Worm (Caenorhabditis elegans) whole organism, mixed stage, embryonic: ENCODE results near the gene cank-26.

Source experiments
- ceh-39 ChIP-seq: fragments of 150-350 bp; optimal IDR thresholded peaks from 2 replicates; lab custom pipeline; 2014; ENCODE audit warnings: missing biosample characterization, missing genetic modification characterization
- ceh-83 ChIP-seq: fragments of 200-800 bp; sonication (Bioruptor generic); optimal IDR thresholded peaks from 2 replicates; lab custom pipeline; 2018; ENCODE audit warnings: mild to moderate bottlenecking, missing genetic modification characterization, missing compliant biosample characterization
- drap-1 ChIP-seq: fragments of 200-800 bp; sonication (Bioruptor generic); optimal IDR thresholded peaks from 3 replicates; lab custom pipeline; 2018; ENCODE audit warnings: mild to moderate bottlenecking, missing genetic modification characterization, missing compliant biosample characterization
- lin-13 ChIP-seq: fragments of 150-350 bp; optimal IDR thresholded peaks from 2 replicates; lab custom pipeline; 2014; ENCODE audit warnings: missing biosample characterization, missing genetic modification characterization
- mep-1 ChIP-seq: fragments of 150-350 bp; optimal IDR thresholded peaks from 2 replicates; lab custom pipeline; 2017; ENCODE audit warnings: missing biosample characterization, missing genetic modification reagents, missing genetic modification characterization, inconsistent platforms
- nhr-12 ChIP-seq: fragments of 150-350 bp; optimal IDR thresholded peaks from 2 replicates; lab custom pipeline; 2014; ENCODE audit warnings: missing biosample characterization, missing genetic modification characterization
- nhr-237 ChIP-seq: fragments of 150-350 bp; optimal IDR thresholded peaks from 2 replicates; lab custom pipeline; 2014; ENCODE audit warnings: missing biosample characterization, missing genetic modification characterization
- pha-4 ChIP-seq: fragments of 150-350 bp; optimal IDR thresholded peaks from 2 replicates; lab custom pipeline; 2018; ENCODE audit warnings: missing biosample characterization, missing genetic modification reagents, missing genetic modification characterization
- snpc-4 ChIP-seq: fragments of 150-350 bp; optimal IDR thresholded peaks from 2 replicates; lab custom pipeline; 2014; ENCODE audit warnings: missing biosample characterization, missing genetic modification characterization
- sptf-1 ChIP-seq: sonication (generic microtip); optimal IDR thresholded peaks from 2 replicates; lab custom pipeline; 2017; ENCODE audit warnings: mild to moderate bottlenecking, missing genetic modification characterization, moderate library complexity, missing compliant biosample characterization

DNA sequence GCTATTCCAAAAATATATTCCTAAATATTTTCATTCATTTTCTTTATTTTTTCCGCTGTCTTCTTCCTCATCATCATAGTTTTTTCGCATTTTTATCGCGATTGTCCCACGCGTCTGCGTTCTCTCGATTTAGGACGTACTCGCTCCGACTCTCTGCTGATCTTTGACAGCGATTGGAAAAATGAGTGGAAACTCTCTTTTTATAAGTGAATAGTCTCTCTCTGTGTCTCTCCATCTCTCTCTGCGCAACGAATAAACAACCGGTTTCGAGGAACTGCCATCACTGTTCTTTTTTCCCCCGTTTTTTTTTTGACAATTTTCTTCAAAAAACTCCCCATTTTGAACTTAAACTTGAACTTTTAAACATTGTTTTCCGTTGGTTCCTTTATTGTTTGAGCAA, 23.5 kb downstream of the cank-26 start:
- no peak for TF ChIP-seq nhr-237
- no peak for TF ChIP-seq ceh-83
- no peak for TF ChIP-seq snpc-4 (tag; lab: Kevin White, UChicago)
- no peak for TF ChIP-seq lin-13 (tag; lab: Kevin White, UChicago)
- TF ChIP-seq ceh-39 (tag; lab: Kevin White, UChicago) = no peak
- no peak for TF ChIP-seq drap-1 (GFP tag; lab: Kevin White, UChicago)
- no peak for TF ChIP-seq sptf-1 (tag; lab: Kevin White, UChicago)
- TF ChIP-seq nhr-12 (tag; lab: Kevin White, UChicago) = no peak
- no peak for TF ChIP-seq pha-4 (tag; lab: Kevin White, UChicago)
- TF ChIP-seq mep-1 (tag; lab: Kevin White, UChicago) = no peak
